Fruit fly (Drosophila melanogaster) whole organism, embryonic: ENCODE data around the gene OtopLb.

Experiments
- Asciz ChIP-seq: fragments of 200-800 bp; sonication (Bioruptor generic); optimal IDR thresholded peaks from 2 replicates; lab custom pipeline; 2017; ENCODE audit warnings: missing biosample characterization, mild to moderate bottlenecking, missing genetic modification characterization, missing genetic modification reagents
- Atf-2 ChIP-seq: fragments of 200-800 bp; sonication (Bioruptor generic); optimal IDR thresholded peaks from 2 replicates; lab custom pipeline; 2016; ENCODE audit warnings: missing biosample characterization, missing genetic modification characterization
- Atf3 ChIP-seq: fragments of 200-800 bp; sonication (Bioruptor generic); optimal IDR thresholded peaks from 3 replicates; lab custom pipeline; 2016; ENCODE audit warnings: missing biosample characterization, missing genetic modification characterization
- B-H1 ChIP-seq: fragments of 200-800 bp; sonication (Bioruptor generic); IDR thresholded peaks from 3 replicates; pipeline ENCODE4 v1.3.6; 2022; ENCODE audit warnings: missing biosample characterization, missing genetic modification characterization
- CG1024 ChIP-seq: fragments of 200-800 bp; sonication (Bioruptor generic); IDR thresholded peaks from 2 replicates; pipeline ENCODE4 v1.3.6; 2022; ENCODE audit warnings: missing biosample characterization, missing genetic modification characterization
- CG11504 ChIP-seq: fragments of 200-800 bp; sonication (Bioruptor generic); optimal IDR thresholded peaks from 3 replicates; lab custom pipeline; 2019; ENCODE audit warnings: missing biosample characterization, mild to moderate bottlenecking, missing genetic modification characterization, moderate library complexity
- CG12391 ChIP-seq: fragments of 200-800 bp; sonication (Bioruptor generic); optimal IDR thresholded peaks from 3 replicates; lab custom pipeline; 2018; ENCODE audit warnings: missing biosample characterization, mild to moderate bottlenecking, missing genetic modification characterization, moderate library complexity
- CG13894 ChIP-seq: fragments of 200-800 bp; sonication (Bioruptor generic); optimal IDR thresholded peaks from 3 replicates; lab custom pipeline; 2018; ENCODE audit warnings: missing biosample characterization, mild to moderate bottlenecking, missing genetic modification characterization, moderate library complexity
- CG15011 ChIP-seq: fragments of 200-800 bp; sonication (Bioruptor generic); optimal IDR thresholded peaks from 3 replicates; lab custom pipeline; 2018; ENCODE audit warnings: missing biosample characterization, mild to moderate bottlenecking, missing genetic modification characterization
- CG2889 ChIP-seq: fragments of 200-800 bp; sonication (Bioruptor generic); IDR thresholded peaks from 3 replicates; pipeline ENCODE4 v1.3.6; 2022; ENCODE audit warnings: missing biosample characterization, missing genetic modification characterization
- CG30020 ChIP-seq: fragments of 200-800 bp; optimal IDR thresholded peaks from 2 replicates; lab custom pipeline; 2019; ENCODE audit warnings: missing biosample characterization, mild to moderate bottlenecking, missing genetic modification characterization, moderate library complexity
- CG31365 ChIP-seq: fragments of 200-800 bp; sonication (Bioruptor generic); optimal IDR thresholded peaks from 2 replicates; lab custom pipeline; 2018; ENCODE audit warnings: missing biosample characterization, mild to moderate bottlenecking, missing genetic modification characterization
- CG4360 ChIP-seq: fragments of 200-800 bp; sonication (Bioruptor generic); IDR thresholded peaks from 2 replicates; pipeline ENCODE4 v1.3.6; 2022; ENCODE audit warnings: missing biosample characterization, missing genetic modification characterization
- CG4707 ChIP-seq: fragments of 200-800 bp; sonication (Bioruptor generic); optimal IDR thresholded peaks from 2 replicates; lab custom pipeline; 2018; ENCODE audit warnings: missing biosample characterization, mild to moderate bottlenecking, missing genetic modification characterization, moderate library complexity
- CG5180 ChIP-seq: fragments of 200-800 bp; sonication (Bioruptor generic); optimal IDR thresholded peaks from 3 replicates; lab custom pipeline; 2017; ENCODE audit warnings: missing biosample characterization, missing genetic modification characterization, mild to moderate bottlenecking, moderate library complexity, missing genetic modification reagents
- CG7357 ChIP-seq: fragments of 200-800 bp; sonication (Bioruptor generic); IDR thresholded peaks from 3 replicates; pipeline ENCODE4 v1.3.6; 2022; ENCODE audit warnings: missing biosample characterization, missing genetic modification characterization
- CG8281 ChIP-seq: fragments of 200-800 bp; sonication (Bioruptor generic); optimal IDR thresholded peaks from 2 replicates; lab custom pipeline; 2018; ENCODE audit warnings: missing biosample characterization, mild to moderate bottlenecking, missing genetic modification characterization, moderate library complexity
- CG8765 ChIP-seq: fragments of 200-800 bp; sonication (Bioruptor generic); IDR thresholded peaks from 2 replicates; pipeline ENCODE4 v1.3.6; 2022; ENCODE audit warnings: missing biosample characterization, missing genetic modification characterization
- Chrac-16 ChIP-seq: fragments of 200-800 bp; sonication (Bioruptor generic); optimal IDR thresholded peaks from 3 replicates; lab custom pipeline; 2016; ENCODE audit warnings: missing biosample characterization, missing genetic modification characterization
- CrebB ChIP-seq: fragments of 200-800 bp; sonication (Bioruptor generic); optimal IDR thresholded peaks from 3 replicates; lab custom pipeline; 2018; ENCODE audit warnings: missing biosample characterization, mild to moderate bottlenecking, missing genetic modification characterization
- Drgx ChIP-seq: fragments of 200-800 bp; sonication (Bioruptor generic); IDR thresholded peaks from 2 replicates; pipeline ENCODE4 v1.3.6; 2022; ENCODE audit warnings: missing biosample characterization, missing genetic modification characterization
- Fer1 ChIP-seq: fragments of 200-800 bp; sonication (Bioruptor generic); optimal IDR thresholded peaks from 2 replicates; lab custom pipeline; 2017; ENCODE audit warnings: missing biosample characterization, mild to moderate bottlenecking, missing genetic modification characterization
- GATAe ChIP-seq: fragments of 200-800 bp; sonication (Bioruptor generic); conservative IDR thresholded peaks from 2 replicates; pipeline ENCODE4 v1.3.6; 2022; ENCODE audit warnings: missing biosample characterization, missing genetic modification characterization
- Gsc ChIP-seq: fragments of 200-800 bp; sonication (Bioruptor generic); IDR thresholded peaks from 2 replicates; pipeline ENCODE4 v1.3.6; 2022; ENCODE audit warnings: missing biosample characterization, missing genetic modification characterization
- Lpt ChIP-seq: fragments of >200 bp; optimal IDR thresholded peaks from 2 replicates; lab custom pipeline; 2018; ENCODE audit warnings: missing biosample characterization, missing genetic modification characterization
- Myb ChIP-seq: fragments of 200-800 bp; sonication (Bioruptor generic); optimal IDR thresholded peaks from 2 replicates; lab custom pipeline; 2016; ENCODE audit warnings: missing biosample characterization, missing genetic modification characterization
- Nf-YA ChIP-seq: fragments of 200-800 bp; sonication (Bioruptor generic); IDR thresholded peaks from 2 replicates; pipeline ENCODE4 v1.3.6; 2022; ENCODE audit warnings: missing biosample characterization, missing genetic modification characterization
- Opbp ChIP-seq: fragments of 200-800 bp; sonication (Bioruptor generic); IDR thresholded peaks from 3 replicates; pipeline ENCODE4 v1.3.6; 2022; ENCODE audit warnings: missing biosample characterization, missing genetic modification characterization; ENCODE audit not compliant: partially characterized antibody
- Side ChIP-seq: fragments of 200-800 bp; sonication (Bioruptor generic); optimal IDR thresholded peaks from 2 replicates; lab custom pipeline; 2016; ENCODE audit warnings: missing biosample characterization, missing genetic modification characterization
- ash1 ChIP-seq: fragments of 200-800 bp; sonication (Bioruptor generic); optimal IDR thresholded peaks from 2 replicates; lab custom pipeline; 2018; ENCODE audit warnings: missing biosample characterization, mild to moderate bottlenecking, missing genetic modification characterization
- cg ChIP-seq: fragments of 200-800 bp; sonication (Bioruptor generic); optimal IDR thresholded peaks from 3 replicates; lab custom pipeline; 2019; ENCODE audit warnings: missing biosample characterization, mild to moderate bottlenecking, missing genetic modification characterization, moderate library complexity
- chinmo ChIP-seq: fragments of 200-800 bp; sonication (Bioruptor generic); IDR thresholded peaks from 4 replicates; pipeline ENCODE4 v1.3.6; 2022; ENCODE audit warnings: missing biosample characterization, missing genetic modification characterization; ENCODE audit not compliant: partially characterized antibody
- dati ChIP-seq: fragments of 200-800 bp; sonication (Bioruptor generic); IDR thresholded peaks from 2 replicates; pipeline ENCODE4 v1.3.6; 2022; ENCODE audit warnings: missing biosample characterization, missing genetic modification characterization
- dm ChIP-seq: fragments of 200-800 bp; sonication (Bioruptor generic); optimal IDR thresholded peaks from 3 replicates; lab custom pipeline; 2016; ENCODE audit warnings: missing biosample characterization, missing genetic modification characterization
- dmrt11E ChIP-seq: fragments of 200-800 bp; sonication (Bioruptor generic); optimal IDR thresholded peaks from 3 replicates; lab custom pipeline; 2018; ENCODE audit warnings: missing biosample characterization, mild to moderate bottlenecking, missing genetic modification characterization, moderate library complexity
- dpn ChIP-seq, 2 experiments: fragments of 200-800 bp; sonication (Bioruptor generic); optimal IDR thresholded peaks; 3 replicates each; lab custom pipeline; 2016; ENCODE audit warnings: missing biosample characterization in 2 of 2, missing genetic modification characterization in 2 of 2
- ems ChIP-seq: fragments of 200-800 bp; sonication (Bioruptor generic); optimal IDR thresholded peaks from 3 replicates; lab custom pipeline; 2016; ENCODE audit warnings: missing biosample characterization, missing genetic modification characterization
- gcm2 ChIP-seq: fragments of 200-800 bp; sonication (Bioruptor generic); optimal IDR thresholded peaks from 2 replicates; lab custom pipeline; 2016; ENCODE audit warnings: missing biosample characterization, missing genetic modification characterization
- grau ChIP-seq: fragments of 200-800 bp; optimal IDR thresholded peaks from 3 replicates; lab custom pipeline; 2019; ENCODE audit warnings: missing biosample characterization, mild to moderate bottlenecking, missing genetic modification characterization, moderate library complexity
- lilli ChIP-seq: fragments of 200-800 bp; sonication (Bioruptor generic); optimal IDR thresholded peaks from 3 replicates; lab custom pipeline; 2016; ENCODE audit warnings: missing biosample characterization, missing genetic modification characterization
- lola ChIP-seq, 3 experiments: fragments of >200 bp in 2 of 3; fragments of 200-800 bp in 1 of 3; sonication (Bioruptor generic) in 1 of 3; optimal IDR thresholded peaks; 2 replicates each; lab custom pipeline; 2017 to 2019; ENCODE audit warnings: missing biosample characterization in 3 of 3, missing genetic modification characterization in 3 of 3, mild to moderate bottlenecking in 1 of 3, moderate library complexity in 1 of 3
- p53 ChIP-seq: fragments of 200-800 bp; sonication (Bioruptor generic); optimal IDR thresholded peaks from 2 replicates; lab custom pipeline; 2016; ENCODE audit warnings: missing biosample characterization, missing genetic modification characterization
- peb ChIP-seq: fragments of 200-800 bp; sonication (Bioruptor generic); IDR thresholded peaks from 2 replicates; pipeline ENCODE4 v1.3.6; 2022; ENCODE audit warnings: missing biosample characterization, missing genetic modification characterization
- pros ChIP-seq: fragments of 200-800 bp; sonication (Bioruptor generic); optimal IDR thresholded peaks from 3 replicates; lab custom pipeline; 2019; ENCODE audit warnings: missing biosample characterization, mild to moderate bottlenecking, missing genetic modification characterization, moderate library complexity
- seq ChIP-seq: fragments of 200-800 bp; sonication (Bioruptor generic); IDR thresholded peaks from 2 replicates; pipeline ENCODE4 v1.3.6; 2022; ENCODE audit warnings: missing biosample characterization, missing genetic modification characterization
- sug ChIP-seq: fragments of 200-800 bp; optimal IDR thresholded peaks from 2 replicates; lab custom pipeline; 2019; ENCODE audit warnings: missing biosample characterization, mild to moderate bottlenecking, missing genetic modification characterization, moderate library complexity
- tio ChIP-seq: fragments of 200-800 bp; sonication (Bioruptor generic); optimal IDR thresholded peaks from 2 replicates; lab custom pipeline; 2017; ENCODE audit warnings: missing biosample characterization, missing genetic modification characterization, inconsistent platforms
- wek ChIP-seq: fragments of 200-800 bp; sonication (Bioruptor generic); optimal IDR thresholded peaks from 3 replicates; lab custom pipeline; 2018; ENCODE audit warnings: missing biosample characterization, mild to moderate bottlenecking, missing genetic modification characterization, moderate library complexity
- zfh1 ChIP-seq: fragments of 200-800 bp; sonication (Bioruptor generic); IDR thresholded peaks from 3 replicates; pipeline ENCODE4 v1.3.6; 2022; ENCODE audit warnings: missing biosample characterization, missing genetic modification characterization

OtopLb gene

dm6 chr2L:3301755-3302499 is 21.6 kb upstream of the OtopLb start (continued):
- TF ChIP-seq ems (GFP tag; lab: Kevin White, UChicago), result peak; percentile 100
- peak; percentile 99 for TF ChIP-seq seq
- peak; percentile 97 for TF ChIP-seq Gsc
- peak; percentile 99 for TF ChIP-seq CG15011 (GFP tag; lab: Kevin White, UChicago)
- peak; percentile 100 for TF ChIP-seq Fer1
- TF ChIP-seq CG12391 (tag; lab: Kevin White, UChicago), result peak; percentile 100
- TF ChIP-seq Asciz (GFP tag; lab: Kevin White, UChicago), result peak; percentile 99
- peak; percentile 81 for TF ChIP-seq cg (GFP tag; lab: Kevin White, UChicago)
- TF ChIP-seq CG30020 (tag; lab: Kevin White, UChicago), result peak; percentile 90
- TF ChIP-seq Drgx (GFP tag; lab: Robert Waterston, UW), result peak; percentile 99
- peak; percentile 99 for TF ChIP-seq Atf3 (GFP tag; lab: Kevin White, UChicago)
- peak; percentile 100 for TF ChIP-seq CrebB (tag; lab: Kevin White, UChicago)
- peak; percentile 97 for TF ChIP-seq wek (GFP tag; lab: Kevin White, UChicago)
- peak; percentile 99 for TF ChIP-seq GATAe
- peak; percentile 97 for TF ChIP-seq Myb (GFP tag; lab: Kevin White, UChicago)
- peak; percentile 95 for TF ChIP-seq pros
- peak; percentile 96 for TF ChIP-seq CG31365 (tag; lab: Kevin White, UChicago)
- peak; percentile 97 for TF ChIP-seq CG4707 (GFP tag; lab: Kevin White, UChicago)
- TF ChIP-seq grau (tag; lab: Kevin White, UChicago), result peak; percentile 99
- TF ChIP-seq Lpt (GFP tag; lab: Kevin White, UChicago), result no peak
- TF ChIP-seq CG5180 (GFP tag; lab: Kevin White, UChicago), result peak; percentile 94
- TF ChIP-seq CG11504 (tag; lab: Kevin White, UChicago), result peak; percentile 98
- peak; percentile 99 for TF ChIP-seq B-H1 (GFP tag; lab: Robert Waterston, UW)
- peak; percentile 100 for TF ChIP-seq Side
- peak; percentile 95 for TF ChIP-seq CG8281 (tag; lab: Kevin White, UChicago)
- TF ChIP-seq Opbp (GFP tag; lab: Robert Waterston, UW), result peak; percentile 47; the same call in 1 of the 3 replicates
- TF ChIP-seq Chrac-16 (GFP tag; lab: Kevin White, UChicago), result peak; percentile 100
- peak; percentile 100 for TF ChIP-seq gcm2
- TF ChIP-seq peb, result peak; percentile 98
- peak; percentile 100 for TF ChIP-seq dm (GFP tag; lab: Kevin White, UChicago)
- TF ChIP-seq CG8765 (GFP tag; lab: Robert Waterston, UW), result peak; percentile 99
- TF ChIP-seq lilli (GFP tag; lab: Kevin White, UChicago), result peak; percentile 100
- TF ChIP-seq p53 (GFP tag; lab: Kevin White, UChicago), result peak; percentile 99
- peak; percentile 99 for TF ChIP-seq ash1 (GFP tag; lab: Kevin White, UChicago)
- peak; percentile 94 for TF ChIP-seq Nf-YA (GFP tag; lab: Robert Waterston, UW)
- TF ChIP-seq CG1024 (GFP tag; lab: Robert Waterston, UW), result peak; percentile 95
- peak; percentile 99 for TF ChIP-seq zfh1 (GFP tag; lab: Robert Waterston, UW)
- TF ChIP-seq CG2889 (GFP tag; lab: Robert Waterston, UW), result peak; percentile 99
- TF ChIP-seq dati (GFP tag; lab: Robert Waterston, UW), result peak; percentile 97
- TF ChIP-seq Atf-2 (GFP tag; lab: Kevin White, UChicago), result peak; percentile 99
- peak; percentile 97 for TF ChIP-seq CG7357
- peak; percentile 100 for TF ChIP-seq sug (tag; lab: Kevin White, UChicago)
- peak; percentile 99 for TF ChIP-seq tio (GFP tag; lab: Kevin White, UChicago)
- TF ChIP-seq CG4360 (GFP tag; lab: Robert Waterston, UW), result peak; percentile 99
- peak; percentile 100 for TF ChIP-seq dpn (GFP tag; optimal IDR thresholded peaks at IDR 0.05; lab: Kevin White, UChicago)
- TF ChIP-seq lola (GFP tag; optimal IDR thresholded peaks at IDR 0.05; lab: Kevin White, UChicago), result peak in 1 of 3 experiments; percentile 99
- peak; percentile 100 for TF ChIP-seq CG13894 (tag; lab: Kevin White, UChicago)
- peak; percentile 99 for TF ChIP-seq dmrt11E (tag; lab: Kevin White, UChicago)
- TF ChIP-seq chinmo (GFP tag; lab: Robert Waterston, UW), result peak; percentile 65; the same call in 1 of the 4 replicates
